Worm (Caenorhabditis elegans) whole organism, midembryonic: ENCODE data around the gene nhr-50.

Experiments
- T22C8.4 ChIP-seq: fragments of 200-800 bp; sonication (Bioruptor generic); IDR thresholded peaks from 2 replicates; pipeline ENCODE4 v1.3.6; 2022; ENCODE audit warnings: missing genetic modification characterization, missing compliant biosample characterization
- flt-1 ChIP-seq: fragments of 200-800 bp; sonication (Bioruptor generic); IDR thresholded peaks from 2 replicates; pipeline ENCODE4 v1.3.6; 2022; ENCODE audit warnings: missing genetic modification characterization, missing compliant biosample characterization
- klf-2 ChIP-seq: fragments of 200-800 bp; sonication (Bioruptor generic); conservative IDR thresholded peaks from 2 replicates; pipeline ENCODE4 v1.3.6; 2022; ENCODE audit warnings: missing genetic modification reagents, missing genetic modification characterization, missing compliant biosample characterization
- ref-1 ChIP-seq: fragments of 200-800 bp; sonication (Bioruptor generic); conservative IDR thresholded peaks from 2 replicates; pipeline ENCODE4 v1.3.6; 2022; ENCODE audit warnings: missing genetic modification reagents, missing genetic modification characterization, missing compliant biosample characterization
- tab-1 ChIP-seq: fragments of 200-800 bp; sonication (Bioruptor generic); IDR thresholded peaks from 2 replicates; pipeline ENCODE4 v1.3.6; 2022; ENCODE audit warnings: missing genetic modification characterization, missing compliant biosample characterization
- ztf-23 ChIP-seq: fragments of 200-800 bp; sonication (Bioruptor generic); IDR thresholded peaks from 2 replicates; pipeline ENCODE4 v1.3.6; 2022; ENCODE audit warnings: missing genetic modification reagents, missing genetic modification characterization, missing compliant biosample characterization

DNA sequence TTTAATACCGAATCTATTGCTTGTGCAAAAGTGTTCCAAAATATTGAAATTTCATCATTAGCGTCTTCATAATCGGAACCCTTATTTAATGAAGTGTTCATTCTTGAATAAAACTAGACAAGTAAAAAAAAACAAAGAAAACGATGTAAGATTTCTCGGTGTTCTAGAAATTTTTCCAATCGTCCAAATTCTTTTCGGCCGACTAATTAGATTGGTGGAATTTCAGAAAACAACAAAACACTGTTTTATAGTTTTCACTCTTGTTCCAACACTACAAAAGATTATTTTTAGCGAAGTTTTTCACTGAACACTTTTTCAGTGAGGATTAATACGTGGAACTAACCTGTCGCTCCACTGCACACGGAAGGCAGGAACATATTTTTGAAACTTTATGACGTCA is 47.7 kb downstream of the nhr-50 start, which contains the start of gene srw-56:
- TF ChIP-seq tab-1 (GFP tag; lab: Robert Waterston, UW) (no peak), ref-1 (GFP tag; lab: Robert Waterston, UW) (no peak), flt-1 (no peak), T22C8.4 (GFP tag; lab: Robert Waterston, UW) (no peak), ztf-23 (GFP tag; lab: Robert Waterston, UW) (no peak), klf-2 (GFP tag; lab: Robert Waterston, UW) (no peak)
